Fruit fly (Drosophila melanogaster) whole organism, wandering third instar larva: ENCODE data around the gene CG33093.

Experiments used
- Abd-B ChIP-seq: fragments of >200 bp; optimal IDR thresholded peaks from 2 replicates; lab custom pipeline; 2017; ENCODE audit warnings: missing biosample characterization, missing genetic modification characterization
- CG32264 ChIP-seq: fragments of 200-800 bp; sonication (Bioruptor generic); optimal IDR thresholded peaks from 2 replicates; lab custom pipeline; 2016; ENCODE audit warnings: missing biosample characterization, missing genetic modification characterization
- CG9705 ChIP-seq: fragments of 200-800 bp; sonication (Bioruptor generic); optimal IDR thresholded peaks from 2 replicates; lab custom pipeline; 2018; ENCODE audit warnings: missing biosample characterization, mild to moderate bottlenecking, missing genetic modification characterization
- CrebA ChIP-seq: fragments of 200-800 bp; sonication (Bioruptor generic); optimal IDR thresholded peaks from 2 replicates; lab custom pipeline; 2016; ENCODE audit warnings: missing biosample characterization, mild to moderate bottlenecking, missing genetic modification characterization, borderline replicate concordance
- Dfd ChIP-seq: fragments of >200 bp; optimal IDR thresholded peaks from 2 replicates; lab custom pipeline; 2017; ENCODE audit warnings: missing biosample characterization, missing genetic modification characterization
- Dif ChIP-seq: fragments of 200-275, 200-300 bp; sonication (Bioruptor generic); optimal IDR thresholded peaks from 2 replicates; lab custom pipeline; 2018; ENCODE audit warnings: missing biosample characterization, missing genetic modification characterization; ENCODE audit not compliant: partially characterized antibody
- GATAd ChIP-seq: sonication (Bioruptor generic); optimal IDR thresholded peaks from 2 replicates; lab custom pipeline; 2016; ENCODE audit warnings: missing biosample characterization, missing genetic modification characterization
- HLH106 ChIP-seq: fragments of 200-800 bp; optimal IDR thresholded peaks from 3 replicates; lab custom pipeline; 2019; ENCODE audit warnings: missing biosample characterization, mild to moderate bottlenecking, missing genetic modification characterization, moderate library complexity
- Hnf4 ChIP-seq: fragments of 200-800 bp; sonication (Bioruptor generic); optimal IDR thresholded peaks from 2 replicates; lab custom pipeline; 2016; ENCODE audit warnings: missing biosample characterization, mild to moderate bottlenecking, missing genetic modification characterization
- Hr78 ChIP-seq: fragments of >200 bp; optimal IDR thresholded peaks from 2 replicates; lab custom pipeline; 2017; ENCODE audit warnings: missing biosample characterization, missing genetic modification characterization
- Jra ChIP-seq: sonication (Bioruptor generic); optimal IDR thresholded peaks from 2 replicates; lab custom pipeline; 2016; ENCODE audit warnings: missing biosample characterization, missing genetic modification characterization
- Mio ChIP-seq: sonication (Bioruptor generic); optimal IDR thresholded peaks from 2 replicates; lab custom pipeline; 2016; ENCODE audit warnings: missing biosample characterization, missing genetic modification characterization
- Myc ChIP-seq: fragments of >200 bp; optimal IDR thresholded peaks from 2 replicates; lab custom pipeline; 2017
- OdsH ChIP-seq: fragments of 200-800 bp; sonication (Bioruptor generic); optimal IDR thresholded peaks from 2 replicates; lab custom pipeline; 2016; ENCODE audit warnings: missing biosample characterization, mild to moderate bottlenecking, missing genetic modification characterization
- Rel ChIP-seq, 2 experiments: fragments of 200-800 bp; sonication (Bioruptor generic) in 1 of 2; optimal IDR thresholded peaks; 2 replicates in 1 of 2; 3 replicates in 1 of 2; lab custom pipeline; 2016 to 2019; ENCODE audit warnings: mild to moderate bottlenecking in 2 of 2, missing biosample characterization in 2 of 2, missing genetic modification characterization in 2 of 2, moderate library complexity in 1 of 2
- Sp1 ChIP-seq: fragments of 200-800 bp; sonication (Bioruptor generic); optimal IDR thresholded peaks from 3 replicates; lab custom pipeline; 2019; ENCODE audit warnings: missing biosample characterization, mild to moderate bottlenecking, missing genetic modification characterization, moderate library complexity
- Vsx2 ChIP-seq: fragments of 200-300, 225-300 bp; sonication (Bioruptor generic); optimal IDR thresholded peaks from 2 replicates; lab custom pipeline; 2018; ENCODE audit warnings: missing biosample characterization, missing genetic modification characterization; ENCODE audit not compliant: partially characterized antibody
- dl ChIP-seq, 2 experiments: fragments of 175-275, 200-275 bp in 1 of 2; fragments of 200-275 bp in 1 of 2; sonication (Bioruptor generic); optimal IDR thresholded peaks; lab custom pipeline; 2018; ENCODE audit warnings: mild to moderate bottlenecking in 2 of 2, missing biosample characterization in 2 of 2, missing genetic modification characterization in 2 of 2, moderate library complexity in 2 of 2; ENCODE audit not compliant: partially characterized antibody in 2 of 2, insufficient read depth in 1 of 2
- dmrt93B ChIP-seq: fragments of 200-800 bp; sonication (Bioruptor generic); optimal IDR thresholded peaks from 2 replicates; lab custom pipeline; 2018; ENCODE audit warnings: missing biosample characterization, mild to moderate bottlenecking, missing genetic modification characterization
- ey ChIP-seq: fragments of 200-800 bp; sonication (Bioruptor generic); optimal IDR thresholded peaks from 2 replicates; lab custom pipeline; 2016; ENCODE audit warnings: missing biosample characterization, missing genetic modification characterization
- foxo ChIP-seq, 2 experiments: fragments of 200-800 bp; sonication (Bioruptor generic); optimal IDR thresholded peaks; 2 replicates in 1 of 2; 3 replicates in 1 of 2; lab custom pipeline; 2016 to 2017; ENCODE audit warnings: missing biosample characterization in 2 of 2, missing genetic modification characterization in 2 of 2
- fru ChIP-seq: fragments of 200-800 bp; sonication (Bioruptor generic); optimal IDR thresholded peaks from 3 replicates; lab custom pipeline; 2016; ENCODE audit warnings: missing biosample characterization, mild to moderate bottlenecking, missing genetic modification characterization
- h ChIP-seq: fragments of 200-800 bp; sonication (Bioruptor generic); optimal IDR thresholded peaks from 3 replicates; lab custom pipeline; 2016; ENCODE audit warnings: missing biosample characterization, mild to moderate bottlenecking, missing genetic modification characterization
- lola ChIP-seq: fragments of >200 bp; optimal IDR thresholded peaks from 2 replicates; lab custom pipeline; 2017; ENCODE audit warnings: missing biosample characterization, missing genetic modification characterization
- pan ChIP-seq: fragments of >200 bp; optimal IDR thresholded peaks from 2 replicates; lab custom pipeline; 2017
- psq ChIP-seq: fragments of 200-800 bp; sonication (Bioruptor generic); optimal IDR thresholded peaks from 3 replicates; lab custom pipeline; 2017; ENCODE audit warnings: missing biosample characterization, mild to moderate bottlenecking, missing genetic modification characterization, moderate library complexity
- rgr ChIP-seq: fragments of 200-800 bp; sonication (Bioruptor generic); optimal IDR thresholded peaks from 3 replicates; lab custom pipeline; 2016; ENCODE audit warnings: missing biosample characterization, mild to moderate bottlenecking, missing genetic modification characterization
- sage ChIP-seq: fragments of 200-800 bp; sonication (Bioruptor generic); optimal IDR thresholded peaks from 2 replicates; lab custom pipeline; 2016; ENCODE audit warnings: missing biosample characterization, mild to moderate bottlenecking, missing genetic modification characterization
- sv ChIP-seq: fragments of 200-800 bp; sonication (Bioruptor generic); optimal IDR thresholded peaks from 3 replicates; lab custom pipeline; 2016; ENCODE audit warnings: missing biosample characterization, missing genetic modification characterization
- tai ChIP-seq: sonication (Bioruptor generic); optimal IDR thresholded peaks from 2 replicates; lab custom pipeline; 2016; ENCODE audit warnings: missing biosample characterization, missing genetic modification characterization
- usp ChIP-seq: fragments of >200 bp; optimal IDR thresholded peaks from 2 replicates; lab custom pipeline; 2017; ENCODE audit warnings: missing biosample characterization, missing genetic modification characterization
- woc ChIP-seq: sonication (Bioruptor generic); optimal IDR thresholded peaks from 2 replicates; lab custom pipeline; 2016; ENCODE audit warnings: missing biosample characterization, mild to moderate bottlenecking, missing genetic modification characterization

CG33093 gene

DNA sequence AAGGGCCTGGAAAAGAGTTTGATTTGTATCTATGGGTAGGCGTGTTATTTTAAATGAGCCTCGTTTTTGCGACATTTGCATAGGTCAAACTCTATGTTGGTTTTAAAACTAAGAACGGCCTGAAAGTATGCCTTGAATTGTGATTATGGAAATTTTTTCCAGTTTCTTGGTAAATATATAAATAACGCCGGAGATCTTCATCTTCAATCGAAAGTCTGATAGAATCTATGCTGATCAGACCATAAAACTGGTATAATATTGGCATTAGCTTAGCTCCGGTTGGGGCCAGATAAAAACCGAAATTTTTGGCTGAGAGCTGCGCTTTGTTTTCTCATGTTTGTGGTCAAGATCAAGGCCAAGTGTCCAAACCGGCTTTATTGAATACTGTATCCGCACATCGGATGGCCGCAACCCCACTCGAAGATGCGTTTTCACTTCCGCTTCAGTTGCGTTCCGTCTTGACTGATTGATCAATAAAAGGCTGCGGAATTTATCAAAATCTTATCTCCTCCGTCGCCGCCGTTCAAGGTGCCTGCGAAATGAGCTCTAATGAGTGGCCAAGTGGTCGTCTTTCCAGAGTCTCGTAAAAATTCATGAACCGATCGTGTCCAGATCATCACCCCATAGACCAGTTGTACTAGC is 25.5 kb upstream of the CG33093 start:
- no peak for TF ChIP-seq Hnf4 (GFP tag; lab: Kevin White, UChicago)
- no peak for TF ChIP-seq Dfd (GFP tag; lab: Kevin White, UChicago)
- no peak for TF ChIP-seq CG32264
- no peak for TF ChIP-seq Rel (GFP tag; optimal IDR thresholded peaks at IDR 0.05; lab: Kevin White, UChicago)
- no peak for TF ChIP-seq Rel (tag; optimal IDR thresholded peaks at IDR 0.05; lab: Kevin White, UChicago)
- no peak for TF ChIP-seq Jra (GFP tag; lab: Kevin White, UChicago)
- no peak for TF ChIP-seq usp
- no peak for TF ChIP-seq woc (GFP tag; lab: Kevin White, UChicago)
- no peak for TF ChIP-seq Vsx2 (GFP tag; lab: Kevin White, UChicago)
- no peak for TF ChIP-seq fru (GFP tag; lab: Kevin White, UChicago)
- TF ChIP-seq GATAd (GFP tag; lab: Kevin White, UChicago) = no peak
- no peak for TF ChIP-seq sage (GFP tag; lab: Kevin White, UChicago)
- no peak for TF ChIP-seq dl (GFP tag; optimal IDR thresholded peaks at IDR 0.05; lab: Kevin White, UChicago; ENCODE audit: insufficient read depth in 1 of 2, partially characterized antibody in 2 of 2)
- TF ChIP-seq Abd-B (GFP tag; lab: Kevin White, UChicago) = no peak
- TF ChIP-seq OdsH (GFP tag; lab: Kevin White, UChicago) = no peak
- TF ChIP-seq h = no peak
- no peak for TF ChIP-seq Sp1 (GFP tag; lab: Kevin White, UChicago)
- no peak for TF ChIP-seq tai (GFP tag; lab: Kevin White, UChicago)
- no peak for TF ChIP-seq HLH106 (tag; lab: Kevin White, UChicago)
- no peak for TF ChIP-seq foxo (GFP tag; optimal IDR thresholded peaks at IDR 0.05; lab: Kevin White, UChicago)

- TF ChIP-seq GATAd (GFP tag; lab: Kevin White, UChicago) = no peak
- TF ChIP-seq Myc (lab: Kevin White, UChicago) = no peak
- no peak for TF ChIP-seq Mio (GFP tag; lab: Kevin White, UChicago)
- no peak for TF ChIP-seq lola (GFP tag; lab: Kevin White, UChicago)
- TF ChIP-seq CG32264 = no peak
- TF ChIP-seq Abd-B (GFP tag; lab: Kevin White, UChicago) = no peak
- no peak for TF ChIP-seq sv (GFP tag; lab: Kevin White, UChicago)
- TF ChIP-seq usp = no peak
- TF ChIP-seq psq (GFP tag; lab: Kevin White, UChicago) = no peak
- TF ChIP-seq sage (GFP tag; lab: Kevin White, UChicago) = no peak
- no peak for TF ChIP-seq ey (GFP tag; lab: Kevin White, UChicago)
- no peak for TF ChIP-seq Hr78
- no peak for TF ChIP-seq dl (GFP tag; optimal IDR thresholded peaks at IDR 0.05; lab: Kevin White, UChicago; ENCODE audit: insufficient read depth in 1 of 2, partially characterized antibody in 2 of 2)
- TF ChIP-seq Hnf4 (GFP tag; lab: Kevin White, UChicago) = no peak
- TF ChIP-seq h = no peak
- no peak for TF ChIP-seq Sp1 (GFP tag; lab: Kevin White, UChicago)
- no peak for TF ChIP-seq Dfd (GFP tag; lab: Kevin White, UChicago)
Measured at dm6 chr3R:22552686-22553085, 21.0 kb upstream of the CG33093 start.

- no peak for TF ChIP-seq rgr (GFP tag; lab: Kevin White, UChicago)
- no peak for TF ChIP-seq fru (GFP tag; lab: Kevin White, UChicago)
- TF ChIP-seq Mio (GFP tag; lab: Kevin White, UChicago) = no peak
- no peak for TF ChIP-seq foxo (GFP tag; optimal IDR thresholded peaks at IDR 0.05; lab: Kevin White, UChicago)
- no peak for TF ChIP-seq Dif
- no peak for TF ChIP-seq CG9705 (GFP tag; lab: Kevin White, UChicago)
- no peak for TF ChIP-seq Dfd (GFP tag; lab: Kevin White, UChicago)
- no peak for TF ChIP-seq CG32264
- TF ChIP-seq Sp1 (GFP tag; lab: Kevin White, UChicago) = no peak
- no peak for TF ChIP-seq sv (GFP tag; lab: Kevin White, UChicago)
- TF ChIP-seq usp = no peak
Measured at dm6 chr3R:22550306-22550812, 18.6 kb upstream of the CG33093 start, which contains the start of gene bond. TSS of gene bond (plus strand) at chr3R:22550680.

- TF ChIP-seq CrebA (no peak), Hnf4 (GFP tag; lab: Kevin White, UChicago) (peak; percentile 11), Sp1 (GFP tag; lab: Kevin White, UChicago) (peak; percentile 37), Rel (GFP tag; optimal IDR thresholded peaks at IDR 0.05; lab: Kevin White, UChicago) (no peak), Rel (tag; optimal IDR thresholded peaks at IDR 0.05; lab: Kevin White, UChicago) (peak; percentile 78), woc (GFP tag; lab: Kevin White, UChicago) (no peak), dmrt93B (no peak), CG32264 (no peak), h (peak; percentile 43), GATAd (GFP tag; lab: Kevin White, UChicago) (no peak), rgr (GFP tag; lab: Kevin White, UChicago) (peak; percentile 32), psq (GFP tag; lab: Kevin White, UChicago) (no peak), dl (GFP tag; optimal IDR thresholded peaks at IDR 0.05; lab: Kevin White, UChicago; ENCODE audit: insufficient read depth in 1 of 2, partially characterized antibody in 2 of 2) (no peak), Jra (GFP tag; lab: Kevin White, UChicago) (no peak), foxo (GFP tag; optimal IDR thresholded peaks at IDR 0.05; lab: Kevin White, UChicago) (peak in 1 of 2 experiments; percentile 8), pan (lab: Kevin White, UChicago) (no peak), fru (GFP tag; lab: Kevin White, UChicago) (peak; percentile 1), OdsH (GFP tag; lab: Kevin White, UChicago) (peak; percentile 11), Dfd (GFP tag; lab: Kevin White, UChicago) (no peak)
Measured at dm6 chr3R:22547585-22548022, 15.9 kb upstream of the CG33093 start, which contains the start of gene AdipoR. TSS of gene AdipoR (minus strand) at chr3R:22547846.
